Fruit fly (Drosophila melanogaster) whole organism, prepupa: ENCODE measurements around the gene Polr2B.

Source experiments
- CG10669 ChIP-seq: fragments of 200-800 bp; sonication (Bioruptor generic); optimal IDR thresholded peaks from 3 replicates; lab custom pipeline; 2018; ENCODE audit warnings: missing biosample characterization, mild to moderate bottlenecking, missing genetic modification characterization, moderate library complexity
- CG11762 ChIP-seq: fragments of 200-800 bp; sonication (Bioruptor generic); optimal IDR thresholded peaks from 3 replicates; lab custom pipeline; 2016; ENCODE audit warnings: missing biosample characterization, missing genetic modification characterization; ENCODE audit not compliant: insufficient read depth
- CG11902 ChIP-seq: fragments of 200-800 bp; sonication (Bioruptor generic); optimal IDR thresholded peaks from 3 replicates; lab custom pipeline; 2016; ENCODE audit warnings: missing biosample characterization, missing genetic modification characterization
- CG15336 ChIP-seq: fragments of 200-800 bp; sonication (Bioruptor generic); IDR thresholded peaks from 2 replicates; pipeline ENCODE4 v1.3.6; 2022; ENCODE audit warnings: missing biosample characterization, missing genetic modification characterization
- CG1621 ChIP-seq: fragments of 200-800 bp; sonication (Bioruptor generic); optimal IDR thresholded peaks from 3 replicates; lab custom pipeline; 2018; ENCODE audit warnings: missing biosample characterization, mild to moderate bottlenecking, missing genetic modification characterization
- CG16779 ChIP-seq: fragments of 200-800 bp; sonication (Bioruptor generic); optimal IDR thresholded peaks from 3 replicates; lab custom pipeline; 2017; ENCODE audit warnings: missing biosample characterization, mild to moderate bottlenecking, missing genetic modification characterization
- CG3032 ChIP-seq: fragments of 200-800 bp; optimal IDR thresholded peaks from 2 replicates; lab custom pipeline; 2019; ENCODE audit warnings: missing biosample characterization, mild to moderate bottlenecking, missing genetic modification characterization, moderate library complexity
- CG32006 ChIP-seq: fragments of 200-800 bp; sonication (Bioruptor generic); optimal IDR thresholded peaks from 3 replicates; lab custom pipeline; 2017; ENCODE audit warnings: missing biosample characterization, mild to moderate bottlenecking, missing genetic modification characterization
- CG3919 ChIP-seq: fragments of 200-800 bp; sonication (Bioruptor generic); optimal IDR thresholded peaks from 3 replicates; lab custom pipeline; 2016; ENCODE audit warnings: missing biosample characterization, missing genetic modification characterization
- CG6163 ChIP-seq: fragments of 200-800 bp; sonication (Bioruptor generic); IDR thresholded peaks from 3 replicates; pipeline ENCODE4 v1.3.6; 2022; ENCODE audit warnings: missing biosample characterization, missing genetic modification characterization
- CG6792 ChIP-seq: fragments of 200-800 bp; sonication (Bioruptor generic); optimal IDR thresholded peaks from 3 replicates; lab custom pipeline; 2016; ENCODE audit warnings: missing biosample characterization, missing genetic modification characterization
- CG6808 ChIP-seq: fragments of 200-800 bp; sonication (Bioruptor generic); optimal IDR thresholded peaks from 3 replicates; lab custom pipeline; 2017; ENCODE audit warnings: missing biosample characterization, missing genetic modification characterization, mild to moderate bottlenecking, moderate library complexity, missing genetic modification reagents
- CG6854 ChIP-seq: fragments of 200-800 bp; sonication (Bioruptor generic); optimal IDR thresholded peaks from 2 replicates; lab custom pipeline; 2017; ENCODE audit warnings: missing biosample characterization, mild to moderate bottlenecking, missing genetic modification characterization
- CG7368 ChIP-seq: fragments of 200-800 bp; sonication (Bioruptor generic); optimal IDR thresholded peaks from 3 replicates; lab custom pipeline; 2016; ENCODE audit warnings: missing biosample characterization, missing genetic modification characterization
- CG8319 ChIP-seq: fragments of 200-800 bp; sonication (Bioruptor generic); optimal IDR thresholded peaks from 3 replicates; lab custom pipeline; 2016; ENCODE audit warnings: missing biosample characterization, missing genetic modification characterization
- CG8632 ChIP-seq: fragments of 200-800 bp; sonication (Bioruptor generic); optimal IDR thresholded peaks from 3 replicates; lab custom pipeline; 2016; ENCODE audit warnings: missing biosample characterization, missing genetic modification characterization
- Eip75B ChIP-seq: fragments of 200-800 bp; sonication (Bioruptor generic); optimal IDR thresholded peaks from 3 replicates; lab custom pipeline; 2016; ENCODE audit warnings: missing biosample characterization, missing genetic modification characterization
- Eip78C ChIP-seq: fragments of 200-800 bp; sonication (Bioruptor generic); peaks from one replicate; lab custom pipeline; 2016; ENCODE audit warnings: missing biosample characterization, missing genetic modification characterization
- Eip93F ChIP-seq: fragments of 200-800 bp; sonication (Bioruptor generic); optimal IDR thresholded peaks from 2 replicates; lab custom pipeline; 2016; ENCODE audit warnings: missing biosample characterization, mild to moderate bottlenecking, missing genetic modification characterization
- Gug ChIP-seq: fragments of 200-800 bp; sonication (Bioruptor generic); IDR thresholded peaks from 2 replicates; pipeline ENCODE4 v1.3.6; 2022; ENCODE audit warnings: missing biosample characterization, missing genetic modification characterization
- Hr38 ChIP-seq: sonication (Bioruptor generic); optimal IDR thresholded peaks from 2 replicates; lab custom pipeline; 2016; ENCODE audit warnings: missing biosample characterization, missing genetic modification characterization
- Hr4 ChIP-seq: fragments of 200-800 bp; sonication (Bioruptor generic); optimal IDR thresholded peaks from 3 replicates; lab custom pipeline; 2016; ENCODE audit warnings: missing biosample characterization, missing genetic modification characterization
- Lpt ChIP-seq: fragments of 200-800 bp; sonication (Bioruptor generic); optimal IDR thresholded peaks from 3 replicates; lab custom pipeline; 2016; ENCODE audit warnings: missing biosample characterization, missing genetic modification characterization
- Met ChIP-seq: fragments of 200-800 bp; sonication (Bioruptor generic); optimal IDR thresholded peaks from 3 replicates; lab custom pipeline; 2016; ENCODE audit warnings: missing biosample characterization, missing genetic modification characterization
- OdsH ChIP-seq: fragments of 200-800 bp; sonication (Bioruptor generic); optimal IDR thresholded peaks from 3 replicates; lab custom pipeline; 2016; ENCODE audit warnings: missing biosample characterization, missing genetic modification characterization
- Sox102F ChIP-seq: fragments of 200-800 bp; sonication (Bioruptor generic); optimal IDR thresholded peaks from 2 replicates; lab custom pipeline; 2016; ENCODE audit warnings: missing biosample characterization, mild to moderate bottlenecking, missing genetic modification characterization
- Sox15 ChIP-seq: fragments of 200-800 bp; sonication (Bioruptor generic); optimal IDR thresholded peaks from 3 replicates; lab custom pipeline; 2016; ENCODE audit warnings: missing biosample characterization, missing genetic modification characterization
- achi ChIP-seq: fragments of 200-800 bp; sonication (Bioruptor generic); optimal IDR thresholded peaks from 3 replicates; lab custom pipeline; 2016; ENCODE audit warnings: missing biosample characterization, missing genetic modification characterization
- acj6 ChIP-seq: fragments of 200-800 bp; sonication (Bioruptor generic); optimal IDR thresholded peaks from 3 replicates; lab custom pipeline; 2016; ENCODE audit warnings: missing biosample characterization, missing genetic modification characterization
- dsx ChIP-seq: fragments of 200-800 bp; optimal IDR thresholded peaks from 3 replicates; lab custom pipeline; 2019; ENCODE audit warnings: missing biosample characterization, mild to moderate bottlenecking, missing genetic modification characterization, moderate library complexity; ENCODE audit not compliant: poor library complexity, severe bottlenecking
- eg ChIP-seq: fragments of 200-800 bp; sonication (Bioruptor generic); IDR thresholded peaks from 3 replicates; pipeline ENCODE4 v1.3.6; 2022; ENCODE audit warnings: missing biosample characterization, missing genetic modification characterization
- esn ChIP-seq: fragments of 200-800 bp; sonication (Bioruptor generic); optimal IDR thresholded peaks from 2 replicates; lab custom pipeline; 2016; ENCODE audit warnings: missing biosample characterization, mild to moderate bottlenecking, missing genetic modification characterization, moderate library complexity
- lz ChIP-seq: fragments of 200-800 bp; sonication (Bioruptor generic); optimal IDR thresholded peaks from 3 replicates; lab custom pipeline; 2016; ENCODE audit warnings: missing biosample characterization, missing genetic modification characterization
- net ChIP-seq: fragments of 200-800 bp; sonication (Bioruptor generic); optimal IDR thresholded peaks from 3 replicates; lab custom pipeline; 2016; ENCODE audit warnings: missing biosample characterization, missing genetic modification characterization
- pdm3 ChIP-seq: fragments of 200-800 bp; sonication (Bioruptor generic); optimal IDR thresholded peaks from 3 replicates; lab custom pipeline; 2016; ENCODE audit warnings: missing biosample characterization, missing genetic modification characterization
- salr ChIP-seq, 2 experiments: fragments of 200-800 bp; sonication (Bioruptor generic); optimal IDR thresholded peaks; 3 replicates each; lab custom pipeline; 2016 to 2018; ENCODE audit warnings: missing biosample characterization in 2 of 2, missing genetic modification characterization in 2 of 2, mild to moderate bottlenecking in 1 of 2
- spab ChIP-seq: fragments of 200-800 bp; sonication (Bioruptor generic); optimal IDR thresholded peaks from 2 replicates; lab custom pipeline; 2017; ENCODE audit warnings: missing biosample characterization, mild to moderate bottlenecking, missing genetic modification characterization, missing genetic modification reagents
- ss ChIP-seq, 2 experiments: fragments of 200-800 bp; sonication (Bioruptor generic); optimal IDR thresholded peaks; 2 replicates in 1 of 2; 3 replicates in 1 of 2; lab custom pipeline; 2017 to 2018; ENCODE audit warnings: mild to moderate bottlenecking in 2 of 2, missing biosample characterization in 2 of 2, missing genetic modification characterization in 2 of 2, moderate library complexity in 1 of 2
- vri ChIP-seq: fragments of 200-800 bp; sonication (Bioruptor generic); optimal IDR thresholded peaks from 3 replicates; lab custom pipeline; 2016; ENCODE audit warnings: missing biosample characterization, mild to moderate bottlenecking, missing genetic modification characterization

Polr2B gene

dm6 chr3R:14088887-14089567 lies 36.6 kb upstream of the Polr2B start, which contains the start of gene Npc2b (continued):
- TF ChIP-seq CG3919 (GFP tag; lab: Kevin White, UChicago): peak; percentile 55
- TF ChIP-seq CG3032: peak; percentile 13
- TF ChIP-seq CG11762: no peak
- TF ChIP-seq pdm3 (GFP tag; lab: Kevin White, UChicago): peak; percentile 45
- TF ChIP-seq vri (GFP tag; lab: Kevin White, UChicago): no peak
- TF ChIP-seq CG6163 (GFP tag; lab: Robert Waterston, UW): no peak
- peak; percentile 53 for TF ChIP-seq esn (GFP tag; lab: Kevin White, UChicago)
- TF ChIP-seq CG7368 (GFP tag; lab: Kevin White, UChicago): no peak
- TF ChIP-seq spab (GFP tag; lab: Kevin White, UChicago): peak; percentile 13
- no peak for TF ChIP-seq Eip93F (GFP tag; lab: Kevin White, UChicago)
- peak; percentile 73 for TF ChIP-seq CG15336 (GFP tag; lab: Robert Waterston, UW)
- TF ChIP-seq eg (GFP tag; lab: Robert Waterston, UW): no peak
- peak; percentile 48 for TF ChIP-seq achi (GFP tag; lab: Kevin White, UChicago)
- peak; percentile 12 for TF ChIP-seq CG6792
- no peak for TF ChIP-seq Gug (GFP tag; lab: Robert Waterston, UW)
- no peak for TF ChIP-seq Sox15 (GFP tag; lab: Kevin White, UChicago)
- TF ChIP-seq Hr38: no peak
- TF ChIP-seq CG10669 (GFP tag; lab: Kevin White, UChicago): no peak
- no peak for TF ChIP-seq dsx
- TF ChIP-seq Lpt (GFP tag; lab: Kevin White, UChicago): peak; percentile 25
- TF ChIP-seq ss (GFP tag; optimal IDR thresholded peaks at IDR 0.05; lab: Kevin White, UChicago): no peak
- TF ChIP-seq Sox102F (GFP tag; lab: Kevin White, UChicago): peak; percentile 27
- no peak for TF ChIP-seq CG8319 (GFP tag; lab: Kevin White, UChicago)
- TF ChIP-seq lz (GFP tag; lab: Kevin White, UChicago): peak; percentile 68
- peak; percentile 35 for TF ChIP-seq acj6
- TF ChIP-seq CG6808 (GFP tag; lab: Kevin White, UChicago): no peak
- TF ChIP-seq CG8632 (GFP tag; lab: Kevin White, UChicago): peak; percentile 25
- no peak for TF ChIP-seq CG16779 (tag; lab: Kevin White, UChicago)
- TF ChIP-seq net (GFP tag; lab: Kevin White, UChicago): peak; percentile 49
- TF ChIP-seq Eip75B (GFP tag; lab: Kevin White, UChicago): peak; percentile 60
- peak; percentile 6 for TF ChIP-seq CG11902 (GFP tag; lab: Kevin White, UChicago)
- TF ChIP-seq Eip78C (GFP tag; lab: Kevin White, UChicago): peak; percentile 91
- peak; percentile 39 for TF ChIP-seq Met (GFP tag; lab: Kevin White, UChicago)
- peak; percentile 22 for TF ChIP-seq CG1621 (tag; lab: Kevin White, UChicago)
- TF ChIP-seq salr (GFP tag; optimal IDR thresholded peaks at IDR 0.05; lab: Kevin White, UChicago): peak in 1 of 2 experiments; percentile 6
- TF ChIP-seq CG6854 (GFP tag; lab: Kevin White, UChicago): no peak
- TF ChIP-seq OdsH (GFP tag; lab: Kevin White, UChicago): peak; percentile 30
- peak; percentile 58 for TF ChIP-seq Hr4

DNA sequence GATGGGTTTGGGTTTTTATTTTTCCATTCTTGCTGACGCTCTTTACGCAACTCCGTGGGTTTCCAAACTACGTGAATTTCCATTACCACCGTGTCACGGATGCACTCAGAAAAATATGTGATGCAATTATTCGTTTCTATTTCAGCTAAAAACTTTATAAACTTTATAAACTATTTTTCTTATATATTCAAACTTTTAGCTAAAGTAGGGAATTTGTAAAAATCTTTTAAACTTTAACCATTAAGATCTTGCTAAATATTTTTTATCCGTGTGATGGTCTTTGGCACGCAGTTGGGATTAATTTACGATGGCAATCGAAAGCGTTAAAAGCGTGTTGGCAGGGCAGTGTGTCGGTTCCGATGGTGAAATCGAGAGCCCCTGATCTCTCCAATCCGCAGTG lies 30.2 kb upstream of the Polr2B start:
- peak; percentile 68 for TF ChIP-seq Eip78C (GFP tag; lab: Kevin White, UChicago)
- peak; percentile 25 for TF ChIP-seq CG32006 (GFP tag; lab: Kevin White, UChicago)
- peak; percentile 7 for TF ChIP-seq Hr4
- TF ChIP-seq CG6163 (GFP tag; lab: Robert Waterston, UW): no peak
